Worm (Caenorhabditis elegans) whole organism, dauer: Measurements from ENCODE around the gene C52G5.2.

Experiments used
- unc-62 ChIP-seq: sonication (generic microtip); optimal IDR thresholded peaks from 2 replicates; lab custom pipeline; 2017; ENCODE audit warnings: missing biosample characterization, missing genetic modification reagents, missing genetic modification characterization

The C52G5.2 gene

ce11 chrX:12846043-12846442 is 2.9 kb downstream of the C52G5.2 start, which contains the start of gene C52G5.3:
TSS of gene C52G5.3 (minus strand) at chrX:12846143.
- TF ChIP-seq unc-62 (GFP tag; lab: Kevin White, UChicago): no peak

ce11 chrX:12852575-12852974 is 9.5 kb downstream of the C52G5.2 start, which contains the start of gene chd-3:
TSS of gene chd-3 (minus strand) at chrX:12852601.
- no peak for TF ChIP-seq unc-62 (GFP tag; lab: Kevin White, UChicago)

- no peak for TF ChIP-seq unc-62 (GFP tag; lab: Kevin White, UChicago)
These were observed 10.0 kb downstream of the C52G5.2 start for ce11 chrX:12853079-12853478.

ce11 chrX:12854135-12854534 is 11.0 kb downstream of the C52G5.2 start:
- TF ChIP-seq unc-62 (GFP tag; lab: Kevin White, UChicago): no peak

ce11 chrX:12854680-12855079 is 11.6 kb downstream of the C52G5.2 start:
- TF ChIP-seq unc-62 (GFP tag; lab: Kevin White, UChicago): no peak

ce11 chrX:12857701-12858100 is 14.6 kb downstream of the C52G5.2 start, which contains the start of gene T14G8.2:
TSS of gene T14G8.2 (plus strand) at chrX:12858001.
- no peak for TF ChIP-seq unc-62 (GFP tag; lab: Kevin White, UChicago)

ce11 chrX:12860711-12861287 is 17.7 kb downstream of the C52G5.2 start, which contains the start of gene T14G8.3:
TSS of gene T14G8.3 (plus strand) at chrX:12861237.
- TF ChIP-seq unc-62 (GFP tag; lab: Kevin White, UChicago): no peak

ce11 chrX:12862509-12862908 is 19.4 kb downstream of the C52G5.2 start, which contains the start of gene T14G8.6:
TSS of gene T14G8.6 (minus strand) at chrX:12862846.
- no peak for TF ChIP-seq unc-62 (GFP tag; lab: Kevin White, UChicago)

ce11 chrX:12863262-12863661 is 20.2 kb downstream of the C52G5.2 start:
- no peak for TF ChIP-seq unc-62 (GFP tag; lab: Kevin White, UChicago)

- TF ChIP-seq unc-62 (GFP tag; lab: Kevin White, UChicago): no peak
These were observed 20.7 kb downstream of the C52G5.2 start, which contains the start of gene T14G8.4 for ce11 chrX:12863796-12864195. TSS of gene T14G8.4 (minus strand) at chrX:12863896.

ce11 chrX:12869412-12869811 is 26.3 kb downstream of the C52G5.2 start:
- no peak for TF ChIP-seq unc-62 (GFP tag; lab: Kevin White, UChicago)

- no peak for TF ChIP-seq unc-62 (GFP tag; lab: Kevin White, UChicago)
These were observed 26.8 kb downstream of the C52G5.2 start for ce11 chrX:12869827-12870394.

- TF ChIP-seq unc-62 (GFP tag; lab: Kevin White, UChicago): no peak
These were observed 29.1 kb downstream of the C52G5.2 start for ce11 chrX:12872022-12872888.

ce11 chrX:12873688-12874364 is 30.7 kb downstream of the C52G5.2 start:
- TF ChIP-seq unc-62 (GFP tag; lab: Kevin White, UChicago): no peak

ce11 chrX:12874798-12875342 is 31.8 kb downstream of the C52G5.2 start:
- no peak for TF ChIP-seq unc-62 (GFP tag; lab: Kevin White, UChicago)
